Fruit fly (Drosophila melanogaster): Measurements from ENCODE around the gene CG18273.
A peak's percentile ranks its signal among the peaks of the same experiment; 100 is the strongest.

CG18273 gene

dm6 chrX:497425-497824, 10.0 kb upstream of the CG18273 start:
- TF ChIP-seq CG17806 (tag; optimal IDR thresholded peaks at IDR 0.05) (no peak), CG34367 (tag; optimal IDR thresholded peaks at IDR 0.05) (no peak), gl (tag; optimal IDR thresholded peaks at IDR 0.05) (no peak), CG15710 (tag; optimal IDR thresholded peaks at IDR 0.05) (no peak), CG12605 (GFP tag; IDR thresholded peaks at IDR 0.05) (no peak), fd96Ca (GFP tag; IDR thresholded peaks at IDR 0.05) (no peak), CG32121 (GFP tag; IDR thresholded peaks at IDR 0.05) (no peak), rn (GFP tag; IDR thresholded peaks at IDR 0.05) (no peak), CG4496 (GFP tag; IDR thresholded peaks at IDR 0.05) (no peak), CG14655 (GFP tag; optimal IDR thresholded peaks at IDR 0.05) (no peak), CG10348 (GFP tag; IDR thresholded peaks at IDR 0.05) (no peak), Snoo (tag; optimal IDR thresholded peaks at IDR 0.05) (no peak), D1 (tag; optimal IDR thresholded peaks at IDR 0.05) (no peak), CG8301 (tag; optimal IDR thresholded peaks at IDR 0.05) (no peak)

- peak; percentile 40 for TF ChIP-seq EcR (GFP tag; optimal IDR thresholded peaks at IDR 0.05)
- no peak for TF ChIP-seq CG32121 (GFP tag; IDR thresholded peaks at IDR 0.05)
Measured at dm6 chrX:496326-496725, 8.9 kb upstream of the CG18273 start, which contains the start of gene svr. svr (plus strand) TSS chrX:496446.

dm6 chrX:494607-495006, 7.2 kb upstream of the CG18273 start, which contains the start of gene CG17778:
CG17778 (plus strand) TSS chrX:494614.
- 0 out of 3 replicates have a peak, but pooled peaks have one; percentile 28 for TF ChIP-seq fd96Ca (GFP tag; IDR thresholded peaks at IDR 0.05)
- TF ChIP-seq Ets98B (GFP tag; IDR thresholded peaks at IDR 0.05): peak; percentile 14; the same call in 1 of the 2 replicates
- peak; percentile 2 for TF ChIP-seq CG17806 (tag; optimal IDR thresholded peaks at IDR 0.05)
- TF ChIP-seq Pif1B (GFP tag; optimal IDR thresholded peaks at IDR 0.05): no peak

- TF ChIP-seq gl (tag; optimal IDR thresholded peaks at IDR 0.05) (no peak), CG8301 (tag; optimal IDR thresholded peaks at IDR 0.05) (no peak), CG9948 (tag; optimal IDR thresholded peaks at IDR 0.05) (no peak), CG13204 (GFP tag; optimal IDR thresholded peaks at IDR 0.05) (no peak), CG34367 (tag; optimal IDR thresholded peaks at IDR 0.05) (no peak), rn (GFP tag; IDR thresholded peaks at IDR 0.05) (no peak), CG8159 (tag; optimal IDR thresholded peaks at IDR 0.05) (no peak), CG14655 (GFP tag; optimal IDR thresholded peaks at IDR 0.05) (no peak), CG12605 (GFP tag; IDR thresholded peaks at IDR 0.05) (no peak), Pif1B (GFP tag; optimal IDR thresholded peaks at IDR 0.05) (no peak), fd96Ca (GFP tag; IDR thresholded peaks at IDR 0.05) (no peak), CG4496 (GFP tag; IDR thresholded peaks at IDR 0.05) (no peak), Pif1A (GFP tag; optimal IDR thresholded peaks at IDR 0.05) (no peak), EcR (GFP tag; optimal IDR thresholded peaks at IDR 0.05) (no peak), D1 (tag; optimal IDR thresholded peaks at IDR 0.05) (no peak), CG32121 (GFP tag; IDR thresholded peaks at IDR 0.05) (no peak)
Measured at dm6 chrX:494191-494554, 6.8 kb upstream of the CG18273 start.

- TF ChIP-seq fd96Ca (GFP tag; IDR thresholded peaks at IDR 0.05) (peak; percentile 99), Pif1B (GFP tag; optimal IDR thresholded peaks at IDR 0.05) (peak; percentile 98), Pif1A (GFP tag; optimal IDR thresholded peaks at IDR 0.05) (peak; percentile 98), CG34367 (tag; optimal IDR thresholded peaks at IDR 0.05) (peak; percentile 98), CG13204 (GFP tag; optimal IDR thresholded peaks at IDR 0.05) (peak; percentile 86), CG10348 (GFP tag; IDR thresholded peaks at IDR 0.05) (peak; percentile 95), CG8159 (tag; optimal IDR thresholded peaks at IDR 0.05) (peak; percentile 96), CG14655 (GFP tag; optimal IDR thresholded peaks at IDR 0.05) (peak; percentile 99), CG17806 (tag; optimal IDR thresholded peaks at IDR 0.05) (peak; percentile 97), CG32121 (GFP tag; IDR thresholded peaks at IDR 0.05) (peak; percentile 97), EcR (GFP tag; optimal IDR thresholded peaks at IDR 0.05) (peak; percentile 31), CG8301 (tag; optimal IDR thresholded peaks at IDR 0.05) (peak; percentile 99), gl (tag; optimal IDR thresholded peaks at IDR 0.05) (peak; percentile 97), CG9948 (tag; optimal IDR thresholded peaks at IDR 0.05) (peak; percentile 97), rn (GFP tag; IDR thresholded peaks at IDR 0.05) (peak; percentile 96), CG12605 (GFP tag; IDR thresholded peaks at IDR 0.05) (peak; percentile 98), Ets98B (GFP tag; IDR thresholded peaks at IDR 0.05) (peak; percentile 99), CG15710 (tag; optimal IDR thresholded peaks at IDR 0.05) (peak; percentile 98), D1 (tag; optimal IDR thresholded peaks at IDR 0.05) (no peak), Snoo (tag; optimal IDR thresholded peaks at IDR 0.05) (peak; percentile 94), CG4496 (GFP tag; IDR thresholded peaks at IDR 0.05) (peak; percentile 99)
Measured at dm6 chrX:493445-494190, 6.2 kb upstream of the CG18273 start, which contains the start of gene CG17896. CG17896 (minus strand) TSS chrX:493495.

- TF ChIP-seq CG12605 (GFP tag; IDR thresholded peaks at IDR 0.05): no peak
- no peak for TF ChIP-seq CG15710 (tag; optimal IDR thresholded peaks at IDR 0.05)
- no peak for TF ChIP-seq CG17806 (tag; optimal IDR thresholded peaks at IDR 0.05)
- TF ChIP-seq CG13204 (GFP tag; optimal IDR thresholded peaks at IDR 0.05): no peak
- no peak for TF ChIP-seq CG34367 (tag; optimal IDR thresholded peaks at IDR 0.05)
- no peak for TF ChIP-seq CG32121 (GFP tag; IDR thresholded peaks at IDR 0.05)
- TF ChIP-seq CG9948 (tag; optimal IDR thresholded peaks at IDR 0.05): no peak
- TF ChIP-seq CG14655 (GFP tag; optimal IDR thresholded peaks at IDR 0.05): no peak
- TF ChIP-seq CG8159 (tag; optimal IDR thresholded peaks at IDR 0.05): no peak
- TF ChIP-seq rn (GFP tag; IDR thresholded peaks at IDR 0.05): no peak
- no peak for TF ChIP-seq Snoo (tag; optimal IDR thresholded peaks at IDR 0.05)
- TF ChIP-seq D1 (tag; optimal IDR thresholded peaks at IDR 0.05): no peak
- TF ChIP-seq Ets98B (GFP tag; IDR thresholded peaks at IDR 0.05): no peak
- TF ChIP-seq Pif1B (GFP tag; optimal IDR thresholded peaks at IDR 0.05): no peak
- TF ChIP-seq CG10348 (GFP tag; IDR thresholded peaks at IDR 0.05): no peak
Measured at dm6 chrX:492701-493299, 5.4 kb upstream of the CG18273 start.

Data from whole organism, pupa.